Fruit fly (Drosophila melanogaster) whole organism, wandering third instar larva: ENCODE data around the gene CG2955.

Experiments used
- Abd-B ChIP-seq: fragments of >200 bp; optimal IDR thresholded peaks from 2 replicates; lab custom pipeline; 2017; ENCODE audit warnings: missing biosample characterization, missing genetic modification characterization
- CG32264 ChIP-seq: fragments of 200-800 bp; sonication (Bioruptor generic); optimal IDR thresholded peaks from 2 replicates; lab custom pipeline; 2016; ENCODE audit warnings: missing biosample characterization, missing genetic modification characterization
- CG9705 ChIP-seq: fragments of 200-800 bp; sonication (Bioruptor generic); optimal IDR thresholded peaks from 2 replicates; lab custom pipeline; 2018; ENCODE audit warnings: missing biosample characterization, mild to moderate bottlenecking, missing genetic modification characterization
- CrebA ChIP-seq: fragments of 200-800 bp; sonication (Bioruptor generic); optimal IDR thresholded peaks from 2 replicates; lab custom pipeline; 2016; ENCODE audit warnings: missing biosample characterization, mild to moderate bottlenecking, missing genetic modification characterization, borderline replicate concordance
- Dif ChIP-seq: fragments of 200-275, 200-300 bp; sonication (Bioruptor generic); optimal IDR thresholded peaks from 2 replicates; lab custom pipeline; 2018; ENCODE audit warnings: missing biosample characterization, missing genetic modification characterization; ENCODE audit not compliant: partially characterized antibody
- GATAd ChIP-seq: sonication (Bioruptor generic); optimal IDR thresholded peaks from 2 replicates; lab custom pipeline; 2016; ENCODE audit warnings: missing biosample characterization, missing genetic modification characterization
- HLH106 ChIP-seq: fragments of 200-800 bp; optimal IDR thresholded peaks from 3 replicates; lab custom pipeline; 2019; ENCODE audit warnings: missing biosample characterization, mild to moderate bottlenecking, missing genetic modification characterization, moderate library complexity
- Hnf4 ChIP-seq: fragments of 200-800 bp; sonication (Bioruptor generic); optimal IDR thresholded peaks from 2 replicates; lab custom pipeline; 2016; ENCODE audit warnings: missing biosample characterization, mild to moderate bottlenecking, missing genetic modification characterization
- Hr78 ChIP-seq: fragments of >200 bp; optimal IDR thresholded peaks from 2 replicates; lab custom pipeline; 2017; ENCODE audit warnings: missing biosample characterization, missing genetic modification characterization
- Hr83 ChIP-seq: fragments of 200-300 bp; sonication (Bioruptor generic); optimal IDR thresholded peaks from 2 replicates; lab custom pipeline; 2016; ENCODE audit warnings: missing biosample characterization, mild to moderate bottlenecking, missing genetic modification characterization, moderate library complexity; ENCODE audit not compliant: poor library complexity, severe bottlenecking
- Jra ChIP-seq: sonication (Bioruptor generic); optimal IDR thresholded peaks from 2 replicates; lab custom pipeline; 2016; ENCODE audit warnings: missing biosample characterization, missing genetic modification characterization
- Mio ChIP-seq: sonication (Bioruptor generic); optimal IDR thresholded peaks from 2 replicates; lab custom pipeline; 2016; ENCODE audit warnings: missing biosample characterization, missing genetic modification characterization
- Myc ChIP-seq: fragments of >200 bp; optimal IDR thresholded peaks from 2 replicates; lab custom pipeline; 2017
- N ChIP-seq: fragments of >200 bp; optimal IDR thresholded peaks from 2 replicates; lab custom pipeline; 2018; ENCODE audit warnings: missing biosample characterization, missing external identifiers, missing genetic modification characterization
- OdsH ChIP-seq: fragments of 200-800 bp; sonication (Bioruptor generic); optimal IDR thresholded peaks from 2 replicates; lab custom pipeline; 2016; ENCODE audit warnings: missing biosample characterization, mild to moderate bottlenecking, missing genetic modification characterization
- Rel ChIP-seq, 2 experiments: fragments of 200-800 bp; sonication (Bioruptor generic) in 1 of 2; optimal IDR thresholded peaks; 2 replicates in 1 of 2; 3 replicates in 1 of 2; lab custom pipeline; 2016 to 2019; ENCODE audit warnings: mild to moderate bottlenecking in 2 of 2, missing biosample characterization in 2 of 2, missing genetic modification characterization in 2 of 2, moderate library complexity in 1 of 2
- Sp1 ChIP-seq: fragments of 200-800 bp; sonication (Bioruptor generic); optimal IDR thresholded peaks from 3 replicates; lab custom pipeline; 2019; ENCODE audit warnings: missing biosample characterization, mild to moderate bottlenecking, missing genetic modification characterization, moderate library complexity
- Vsx2 ChIP-seq: fragments of 200-300, 225-300 bp; sonication (Bioruptor generic); optimal IDR thresholded peaks from 2 replicates; lab custom pipeline; 2018; ENCODE audit warnings: missing biosample characterization, missing genetic modification characterization; ENCODE audit not compliant: partially characterized antibody
- br ChIP-seq: fragments of 200-800 bp; sonication (Bioruptor generic); optimal IDR thresholded peaks from 2 replicates; lab custom pipeline; 2016; ENCODE audit warnings: missing biosample characterization, missing genetic modification characterization
- dl ChIP-seq, 2 experiments: fragments of 175-275, 200-275 bp in 1 of 2; fragments of 200-275 bp in 1 of 2; sonication (Bioruptor generic); optimal IDR thresholded peaks; lab custom pipeline; 2018; ENCODE audit warnings: mild to moderate bottlenecking in 2 of 2, missing biosample characterization in 2 of 2, missing genetic modification characterization in 2 of 2, moderate library complexity in 2 of 2; ENCODE audit not compliant: partially characterized antibody in 2 of 2, insufficient read depth in 1 of 2
- dmrt93B ChIP-seq: fragments of 200-800 bp; sonication (Bioruptor generic); optimal IDR thresholded peaks from 2 replicates; lab custom pipeline; 2018; ENCODE audit warnings: missing biosample characterization, mild to moderate bottlenecking, missing genetic modification characterization
- dsf ChIP-seq: sonication (Bioruptor generic); optimal IDR thresholded peaks from 2 replicates; lab custom pipeline; 2016; ENCODE audit warnings: missing biosample characterization, missing genetic modification characterization, borderline replicate concordance
- ey ChIP-seq: fragments of 200-800 bp; sonication (Bioruptor generic); optimal IDR thresholded peaks from 2 replicates; lab custom pipeline; 2016; ENCODE audit warnings: missing biosample characterization, missing genetic modification characterization
- foxo ChIP-seq, 2 experiments: fragments of 200-800 bp; sonication (Bioruptor generic); optimal IDR thresholded peaks; 2 replicates in 1 of 2; 3 replicates in 1 of 2; lab custom pipeline; 2016 to 2017; ENCODE audit warnings: missing biosample characterization in 2 of 2, missing genetic modification characterization in 2 of 2
- fru ChIP-seq: fragments of 200-800 bp; sonication (Bioruptor generic); optimal IDR thresholded peaks from 3 replicates; lab custom pipeline; 2016; ENCODE audit warnings: missing biosample characterization, mild to moderate bottlenecking, missing genetic modification characterization
- h ChIP-seq: fragments of 200-800 bp; sonication (Bioruptor generic); optimal IDR thresholded peaks from 3 replicates; lab custom pipeline; 2016; ENCODE audit warnings: missing biosample characterization, mild to moderate bottlenecking, missing genetic modification characterization
- jim ChIP-seq: fragments of 175-275, 200-325 bp; sonication (Bioruptor generic); optimal IDR thresholded peaks from 2 replicates; lab custom pipeline; 2016; ENCODE audit warnings: missing biosample characterization, mild to moderate bottlenecking, missing genetic modification characterization
- lola ChIP-seq: fragments of >200 bp; optimal IDR thresholded peaks from 2 replicates; lab custom pipeline; 2017; ENCODE audit warnings: missing biosample characterization, missing genetic modification characterization
- pan ChIP-seq: fragments of >200 bp; optimal IDR thresholded peaks from 2 replicates; lab custom pipeline; 2017
- psq ChIP-seq: fragments of 200-800 bp; sonication (Bioruptor generic); optimal IDR thresholded peaks from 3 replicates; lab custom pipeline; 2017; ENCODE audit warnings: missing biosample characterization, mild to moderate bottlenecking, missing genetic modification characterization, moderate library complexity
- rgr ChIP-seq: fragments of 200-800 bp; sonication (Bioruptor generic); optimal IDR thresholded peaks from 3 replicates; lab custom pipeline; 2016; ENCODE audit warnings: missing biosample characterization, mild to moderate bottlenecking, missing genetic modification characterization
- sage ChIP-seq: fragments of 200-800 bp; sonication (Bioruptor generic); optimal IDR thresholded peaks from 2 replicates; lab custom pipeline; 2016; ENCODE audit warnings: missing biosample characterization, mild to moderate bottlenecking, missing genetic modification characterization
- sv ChIP-seq: fragments of 200-800 bp; sonication (Bioruptor generic); optimal IDR thresholded peaks from 3 replicates; lab custom pipeline; 2016; ENCODE audit warnings: missing biosample characterization, missing genetic modification characterization
- tai ChIP-seq: sonication (Bioruptor generic); optimal IDR thresholded peaks from 2 replicates; lab custom pipeline; 2016; ENCODE audit warnings: missing biosample characterization, missing genetic modification characterization
- usp ChIP-seq: fragments of >200 bp; optimal IDR thresholded peaks from 2 replicates; lab custom pipeline; 2017; ENCODE audit warnings: missing biosample characterization, missing genetic modification characterization
- woc ChIP-seq: sonication (Bioruptor generic); optimal IDR thresholded peaks from 2 replicates; lab custom pipeline; 2016; ENCODE audit warnings: missing biosample characterization, mild to moderate bottlenecking, missing genetic modification characterization

Gene CG2955

DNA sequence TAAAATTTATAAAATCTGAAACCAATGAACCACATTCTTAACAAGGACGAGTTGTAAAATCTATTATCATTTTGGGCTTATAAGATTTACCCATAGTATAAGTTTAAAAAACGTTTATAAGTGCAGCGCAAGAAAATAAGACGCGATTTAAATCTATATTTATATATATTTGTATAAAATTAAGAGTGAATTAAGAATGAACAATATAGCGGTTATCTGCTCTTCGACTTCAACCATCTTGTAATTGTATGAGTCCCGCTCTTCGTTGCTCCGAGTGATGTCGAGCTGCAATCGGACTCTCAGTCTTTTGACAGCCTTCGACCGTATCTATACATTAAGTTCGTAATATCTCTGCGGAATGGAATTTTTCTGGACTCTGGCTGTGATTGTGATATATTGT lies 27.7 kb upstream of the CG2955 start, which contains the start of gene Sr-CI:
Gene Sr-CI (plus strand): TSS at position 301 of the 400 bp plus-strand sequence.
- no peak for TF ChIP-seq sage (GFP tag; lab: Kevin White, UChicago)
- no peak for TF ChIP-seq Hr83 (GFP tag; lab: Kevin White, UChicago)
- TF ChIP-seq CG9705 (GFP tag; lab: Kevin White, UChicago) = no peak
- no peak for TF ChIP-seq psq
- no peak for TF ChIP-seq Dif
- TF ChIP-seq CrebA (GFP tag; lab: Kevin White, UChicago) = no peak
- no peak for TF ChIP-seq dmrt93B (GFP tag; lab: Kevin White, UChicago)
- no peak for TF ChIP-seq tai (GFP tag; lab: Kevin White, UChicago)
- TF ChIP-seq dsf (GFP tag; lab: Kevin White, UChicago) = no peak
- no peak for TF ChIP-seq GATAd
- no peak for TF ChIP-seq Abd-B
- no peak for TF ChIP-seq Mio
- TF ChIP-seq rgr (GFP tag; lab: Kevin White, UChicago) = no peak
- no peak for TF ChIP-seq Hr78
- no peak for TF ChIP-seq CG32264 (GFP tag; lab: Kevin White, UChicago)
- TF ChIP-seq Rel (GFP tag; optimal IDR thresholded peaks at IDR 0.05; lab: Kevin White, UChicago) = no peak
- TF ChIP-seq Rel (tag; optimal IDR thresholded peaks at IDR 0.05; lab: Kevin White, UChicago) = no peak
- no peak for TF ChIP-seq OdsH (GFP tag; lab: Kevin White, UChicago)
- no peak for TF ChIP-seq Hnf4 (GFP tag; lab: Kevin White, UChicago)
- TF ChIP-seq ey (GFP tag; lab: Kevin White, UChicago) = no peak
- TF ChIP-seq lola (GFP tag; lab: Kevin White, UChicago) = no peak

DNA sequence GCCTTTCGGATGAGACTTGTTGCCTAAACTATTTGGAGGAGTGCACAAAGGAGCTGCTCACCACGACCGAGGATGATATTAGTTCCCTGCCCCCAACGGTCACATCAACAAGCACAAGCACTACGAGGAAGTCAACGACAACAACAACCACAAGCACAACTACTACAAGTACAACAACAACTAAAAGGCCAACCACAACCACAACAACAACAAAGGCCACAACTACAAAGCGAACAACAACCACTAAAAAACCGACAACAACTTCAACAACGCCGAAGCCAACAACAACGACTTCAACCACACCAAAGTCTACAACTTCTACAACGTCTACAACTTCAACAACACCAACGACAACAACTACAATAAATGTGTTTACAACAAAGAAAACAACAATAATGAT lies 26.0 kb upstream of the CG2955 start:
- no peak for TF ChIP-seq CrebA (GFP tag; lab: Kevin White, UChicago)
- no peak for TF ChIP-seq GATAd
- no peak for TF ChIP-seq fru (GFP tag; lab: Kevin White, UChicago)
- TF ChIP-seq HLH106 (tag; lab: Kevin White, UChicago) = no peak
- no peak for TF ChIP-seq jim (GFP tag; lab: Kevin White, UChicago)
- TF ChIP-seq ey (GFP tag; lab: Kevin White, UChicago) = no peak
- TF ChIP-seq Hr83 (GFP tag; lab: Kevin White, UChicago) = no peak

DNA sequence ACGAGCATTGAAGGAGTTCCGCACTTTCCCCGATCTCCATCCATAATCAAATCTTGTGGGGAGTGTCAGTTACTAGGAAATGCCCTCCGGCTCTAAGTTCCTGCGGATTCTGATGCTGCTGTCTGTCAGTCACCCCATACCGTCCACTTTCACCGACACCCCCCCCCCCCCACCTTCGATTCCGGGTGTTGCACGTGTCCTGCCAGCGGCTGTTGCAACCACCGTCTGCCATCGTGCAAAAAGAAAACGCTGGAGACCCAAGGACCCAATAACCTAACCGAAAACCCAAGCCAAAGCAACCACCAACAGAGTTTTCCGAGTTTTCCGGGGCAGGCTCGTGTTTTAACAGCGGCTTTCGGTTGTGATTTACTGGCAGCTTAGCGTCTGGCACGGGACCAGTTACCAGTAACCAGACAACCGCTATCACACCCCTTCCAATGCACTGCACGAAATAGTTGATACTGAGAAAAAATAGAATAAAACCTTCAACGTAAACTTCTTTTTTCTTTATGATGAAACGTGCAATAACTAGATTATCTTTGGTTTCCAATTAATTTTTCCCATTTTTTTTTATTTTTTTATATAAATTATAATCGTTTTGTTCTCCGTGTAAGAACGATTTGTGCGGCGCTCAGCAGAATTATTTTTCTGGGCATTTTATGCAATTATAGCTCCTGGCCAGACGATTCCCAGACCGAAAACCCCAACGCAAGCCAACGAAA lies 24.3 kb upstream of the CG2955 start:
- TF ChIP-seq sv (GFP tag; lab: Kevin White, UChicago) (peak; percentile 42), fru (GFP tag; lab: Kevin White, UChicago) (peak; percentile 16), CG32264 (GFP tag; lab: Kevin White, UChicago) (no peak), dl (GFP tag; optimal IDR thresholded peaks at IDR 0.05; lab: Kevin White, UChicago; ENCODE audit: insufficient read depth in 1 of 2, partially characterized antibody in 2 of 2) (no peak)

DNA sequence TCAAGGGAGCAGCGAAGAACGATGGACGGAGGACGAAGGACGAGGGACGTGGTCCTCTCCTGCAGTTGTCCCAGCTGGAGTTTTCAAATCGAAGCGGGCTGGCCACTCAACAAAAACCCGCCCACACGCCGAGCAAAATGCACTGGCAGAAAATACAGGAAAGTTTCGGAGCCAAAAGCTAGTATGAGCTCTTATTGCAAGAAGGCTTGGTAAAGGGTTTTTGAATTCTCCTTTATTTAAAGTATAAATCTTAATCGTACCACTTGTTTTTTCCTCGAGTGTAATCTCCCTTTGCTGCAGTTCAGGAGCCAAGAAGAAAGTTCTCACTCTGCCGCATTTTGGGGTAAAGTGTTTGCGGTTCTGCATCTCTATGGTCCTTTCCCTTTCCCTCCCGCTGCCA lies 20.2 kb upstream of the CG2955 start:
- TF ChIP-seq rgr (GFP tag; lab: Kevin White, UChicago) = peak; percentile 32
- TF ChIP-seq dmrt93B (GFP tag; lab: Kevin White, UChicago) = no peak
- peak; percentile 54 for TF ChIP-seq h
- no peak for TF ChIP-seq Mio
- TF ChIP-seq lola (GFP tag; lab: Kevin White, UChicago) = no peak
- peak in 1 of 2 experiments; percentile 51 for TF ChIP-seq foxo (GFP tag; optimal IDR thresholded peaks at IDR 0.05; lab: Kevin White, UChicago)
- TF ChIP-seq N (GFP tag; lab: Kevin White, UChicago) = no peak
- no peak for TF ChIP-seq usp (GFP tag; lab: Kevin White, UChicago)
- no peak for TF ChIP-seq Rel (GFP tag; optimal IDR thresholded peaks at IDR 0.05; lab: Kevin White, UChicago)
- TF ChIP-seq Rel (tag; optimal IDR thresholded peaks at IDR 0.05; lab: Kevin White, UChicago) = no peak
- peak; percentile 29 for TF ChIP-seq fru (GFP tag; lab: Kevin White, UChicago)
- no peak for TF ChIP-seq br (GFP tag; lab: Kevin White, UChicago)
- TF ChIP-seq CrebA (GFP tag; lab: Kevin White, UChicago) = no peak
- TF ChIP-seq dsf (GFP tag; lab: Kevin White, UChicago) = no peak
- TF ChIP-seq pan (lab: Kevin White, UChicago) = no peak
- TF ChIP-seq psq = no peak
- TF ChIP-seq ey (GFP tag; lab: Kevin White, UChicago) = peak; percentile 20
- TF ChIP-seq Jra (GFP tag; lab: Kevin White, UChicago) = no peak
- TF ChIP-seq Hr78 = no peak
- TF ChIP-seq sage (GFP tag; lab: Kevin White, UChicago) = no peak
- no peak for TF ChIP-seq Vsx2 (GFP tag; lab: Kevin White, UChicago)
- TF ChIP-seq woc = peak; percentile 18
- no peak for TF ChIP-seq Hr83 (GFP tag; lab: Kevin White, UChicago)
- TF ChIP-seq tai (GFP tag; lab: Kevin White, UChicago) = no peak
- no peak for TF ChIP-seq Sp1 (GFP tag; lab: Kevin White, UChicago)
- TF ChIP-seq dl (GFP tag; optimal IDR thresholded peaks at IDR 0.05; lab: Kevin White, UChicago; ENCODE audit: insufficient read depth in 1 of 2, partially characterized antibody in 2 of 2) = no peak
- peak; percentile 32 for TF ChIP-seq HLH106 (tag; lab: Kevin White, UChicago)
- no peak for TF ChIP-seq Myc (lab: Kevin White, UChicago)
- no peak for TF ChIP-seq CG32264 (GFP tag; lab: Kevin White, UChicago)
